Worm (Caenorhabditis elegans): ENCODE data around the gene C18H7.1.

The C18H7.1 gene

DNA sequence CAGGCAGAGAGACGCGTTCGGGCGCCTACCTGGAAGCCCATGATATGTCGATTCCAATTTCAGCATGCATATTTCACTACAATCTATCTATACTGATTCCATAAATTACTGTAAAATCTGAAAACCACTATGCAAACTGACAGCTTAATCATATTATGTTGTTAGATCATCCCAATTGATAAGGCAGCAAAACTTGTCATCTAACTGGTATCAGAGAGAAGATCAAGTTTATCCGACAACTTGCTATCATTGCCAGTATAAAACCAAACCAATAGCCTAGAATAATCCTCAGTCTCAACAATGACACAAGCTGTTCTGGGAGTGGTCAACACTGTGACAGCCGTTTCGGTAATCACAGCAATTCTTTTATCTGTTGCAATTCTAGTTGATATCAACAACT lies 11.2 kb upstream of the C18H7.1 start, which contains the start of gene col-102:
Gene col-102, plus strand, starts transcription at position 301 of the 400 bp plus-strand sequence.
- no peak for TF ChIP-seq rcor-1 (GFP tag; IDR thresholded peaks at IDR 0.05)
- no peak for TF ChIP-seq fkh-3 (tag; optimal IDR thresholded peaks at IDR 0.05)
- no peak for TF ChIP-seq him-1 (tag; optimal IDR thresholded peaks at IDR 0.05)
- TF ChIP-seq gei-17 (GFP tag; optimal IDR thresholded peaks at IDR 0.05): no peak
- no peak for TF ChIP-seq F49E8.2 (tag; optimal IDR thresholded peaks at IDR 0.05; ENCODE audit: insufficient read depth)
- TF ChIP-seq mes-4 (tag; optimal IDR thresholded peaks at IDR 0.05): no peak
- TF ChIP-seq madf-6 (GFP tag; IDR thresholded peaks at IDR 0.05): no peak
- no peak for TF ChIP-seq mcd-1 (GFP tag; IDR thresholded peaks at IDR 0.05)
- TF ChIP-seq attf-5 (GFP tag; optimal IDR thresholded peaks at IDR 0.05): no peak

DNA sequence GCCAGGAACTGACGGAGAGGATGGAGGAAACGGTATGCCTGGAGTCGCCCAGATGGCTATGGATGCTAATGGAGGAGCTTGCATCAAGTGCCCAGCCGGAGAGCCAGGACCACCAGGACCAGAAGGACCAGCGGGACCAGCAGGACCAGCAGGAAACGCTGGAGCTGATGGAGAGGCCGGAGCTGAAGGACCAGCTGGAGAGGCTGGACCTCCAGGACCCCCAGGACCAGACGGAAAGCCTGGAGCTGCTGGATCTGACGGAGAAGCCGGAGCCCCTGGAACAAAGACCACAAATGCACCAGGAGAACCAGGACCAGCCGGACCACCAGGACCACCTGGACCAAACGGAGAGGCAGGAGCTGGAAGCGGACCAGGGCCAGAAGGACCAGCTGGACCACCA lies 10.5 kb upstream of the C18H7.1 start:
- TF ChIP-seq mcd-1 (GFP tag; IDR thresholded peaks at IDR 0.05) (0 out of 2 replicates have a peak, but pooled peaks have one; percentile 7), zfh-2 (GFP tag; conservative IDR thresholded peaks at IDR 0.05) (peak; percentile 57), F10E7.11 (tag; optimal IDR thresholded peaks at IDR 0.05) (no peak)

ce11 chrIV:605431-605830 lies 9.9 kb upstream of the C18H7.1 start:
- TF ChIP-seq mcd-1 (GFP tag; IDR thresholded peaks at IDR 0.05): peak; percentile 71; the same call in 1 of the 2 replicates
- TF ChIP-seq egrh-3 (GFP tag; IDR thresholded peaks at IDR 0.05): peak; percentile 100
- TF ChIP-seq ztf-3 (GFP tag; optimal IDR thresholded peaks at IDR 0.05): no peak
- TF ChIP-seq zfh-2 (GFP tag; conservative IDR thresholded peaks at IDR 0.05): peak; percentile 84
- no peak for TF ChIP-seq F57C9.4 (tag; optimal IDR thresholded peaks at IDR 0.05)
- 0 out of 2 replicates have a peak, but pooled peaks have one; percentile 12 for TF ChIP-seq lin-26 (GFP tag; IDR thresholded peaks at IDR 0.05)

ce11 chrIV:606055-606454 lies 9.3 kb upstream of the C18H7.1 start, which contains the start of gene inx-18:
TSS of gene inx-18 (plus strand) at chrIV:606355.
- no peak for TF ChIP-seq zfh-2 (GFP tag; conservative IDR thresholded peaks at IDR 0.05)
- TF ChIP-seq sptf-2 (GFP tag; optimal IDR thresholded peaks at IDR 0.05): no peak
- TF ChIP-seq lin-35 (GFP tag; optimal IDR thresholded peaks at IDR 0.05): no peak
- no peak for TF ChIP-seq attf-5 (GFP tag; optimal IDR thresholded peaks at IDR 0.05)
- TF ChIP-seq nfya-2 (GFP tag; IDR thresholded peaks at IDR 0.05): no peak
- no peak for TF ChIP-seq egrh-3 (GFP tag; IDR thresholded peaks at IDR 0.05)
- TF ChIP-seq rpc-1 (optimal IDR thresholded peaks at IDR 0.05): no peak
- TF ChIP-seq rpc-1 (tag; optimal IDR thresholded peaks at IDR 0.05): no peak
- TF ChIP-seq F49E8.2 (tag; optimal IDR thresholded peaks at IDR 0.05; ENCODE audit: insufficient read depth): no peak
- TF ChIP-seq zim-3 (tag; optimal IDR thresholded peaks at IDR 0.05): no peak
- no peak for TF ChIP-seq tbx-9 (tag; optimal IDR thresholded peaks at IDR 0.05; ENCODE audit: borderline replicate concordance)
- no peak for TF ChIP-seq somi-1 (GFP tag; optimal IDR thresholded peaks at IDR 0.05)
- no peak for TF ChIP-seq snpc-3.4 (tag; optimal IDR thresholded peaks at IDR 0.05)
- no peak for TF ChIP-seq cebp-1 (GFP tag; IDR thresholded peaks at IDR 0.05)
- no peak for TF ChIP-seq cebp-1 (tag; optimal IDR thresholded peaks at IDR 0.05)
- TF ChIP-seq nhr-120 (GFP tag; IDR thresholded peaks at IDR 0.05): no peak
- TF ChIP-seq T07F8.4 (tag; optimal IDR thresholded peaks at IDR 0.05): no peak
- TF ChIP-seq ztf-3 (GFP tag; optimal IDR thresholded peaks at IDR 0.05): no peak

- TF ChIP-seq Y79H2A.3 (GFP tag; conservative IDR thresholded peaks at IDR 0.05) (no peak), Y53F4B.3 (GFP tag; IDR thresholded peaks at IDR 0.05) (no peak), snpc-3.4 (tag; optimal IDR thresholded peaks at IDR 0.05) (no peak), rcor-1 (GFP tag; IDR thresholded peaks at IDR 0.05) (no peak), let-607 (tag; optimal IDR thresholded peaks at IDR 0.05) (no peak), F55B11.4 (tag; optimal IDR thresholded peaks at IDR 0.05; ENCODE audit: borderline replicate concordance, insufficient read depth) (no peak), ceh-100 (GFP tag; IDR thresholded peaks at IDR 0.05) (no peak), him-1 (tag; optimal IDR thresholded peaks at IDR 0.05) (no peak), Y95B8A.8 (GFP tag; IDR thresholded peaks at IDR 0.05) (no peak), tbp1 (GFP tag; optimal IDR thresholded peaks at IDR 0.05) (no peak)
Observed at ce11 chrIV:607628-608027, 7.7 kb upstream of the C18H7.1 start.

All from whole organism, young adult.